Worm (Caenorhabditis elegans) whole organism, late embryonic: ENCODE data around the gene H23N18.5.

ENCODE experiments used
- C08G9.2 ChIP-seq: sonication (generic microtip); optimal IDR thresholded peaks from 2 replicates; lab custom pipeline; 2016; ENCODE audit warnings: mild to moderate bottlenecking, missing genetic modification characterization, moderate library complexity, missing compliant biosample characterization
- F13H6.1 ChIP-seq: sonication (generic microtip); optimal IDR thresholded peaks from 2 replicates; lab custom pipeline; 2016; ENCODE audit warnings: missing genetic modification characterization, missing compliant biosample characterization
- K02D7.2 ChIP-seq: sonication (generic microtip); optimal IDR thresholded peaks from 2 replicates; lab custom pipeline; 2017; ENCODE audit warnings: mild to moderate bottlenecking, missing genetic modification characterization, missing compliant biosample characterization
- ahr-1 ChIP-seq: sonication (generic microtip); optimal IDR thresholded peaks from 2 replicates; lab custom pipeline; 2016; ENCODE audit warnings: missing genetic modification characterization, missing compliant biosample characterization
- ama-1 ChIP-seq: fragments of 150-350 bp; optimal IDR thresholded peaks from 2 replicates; lab custom pipeline; 2014
- ceh-14 ChIP-seq: sonication (generic microtip); optimal IDR thresholded peaks from 2 replicates; lab custom pipeline; 2016; ENCODE audit warnings: missing genotype, missing genetic modification characterization, missing compliant biosample characterization
- ceh-2 ChIP-seq: sonication (generic microtip); optimal IDR thresholded peaks from 2 replicates; lab custom pipeline; 2016; ENCODE audit warnings: missing genotype, missing genetic modification characterization, missing compliant biosample characterization
- ceh-24 ChIP-seq: sonication (generic microtip); optimal IDR thresholded peaks from 2 replicates; lab custom pipeline; 2016; ENCODE audit warnings: mild to moderate bottlenecking, missing genetic modification characterization, missing compliant biosample characterization
- ceh-30 ChIP-seq: fragments of 150-350 bp; optimal IDR thresholded peaks from 2 replicates; lab custom pipeline; 2014; ENCODE audit warnings: missing biosample characterization, missing genetic modification characterization
- ceh-31 ChIP-seq: sonication (generic microtip); optimal IDR thresholded peaks from 2 replicates; lab custom pipeline; 2016; ENCODE audit warnings: missing genetic modification characterization, missing compliant biosample characterization
- ceh-48 ChIP-seq: sonication (generic microtip); optimal IDR thresholded peaks from 2 replicates; lab custom pipeline; 2016; ENCODE audit warnings: missing genetic modification characterization, inconsistent platforms, missing compliant biosample characterization
- elt-4 ChIP-seq: sonication (generic microtip); optimal IDR thresholded peaks from 2 replicates; lab custom pipeline; 2016; ENCODE audit warnings: missing genetic modification characterization, missing compliant biosample characterization
- ets-4 ChIP-seq: sonication (generic microtip); optimal IDR thresholded peaks from 2 replicates; lab custom pipeline; 2016; ENCODE audit warnings: missing genetic modification characterization, missing compliant biosample characterization
- fax-1 ChIP-seq: sonication (generic microtip); optimal IDR thresholded peaks from 2 replicates; lab custom pipeline; 2016; ENCODE audit warnings: missing genotype, missing genetic modification characterization, missing compliant biosample characterization
- gmeb-2 ChIP-seq: sonication (generic microtip); optimal IDR thresholded peaks from 2 replicates; lab custom pipeline; 2016; ENCODE audit warnings: missing genetic modification characterization, inconsistent platforms, missing compliant biosample characterization
- hlh-13 ChIP-seq: fragments of 200-800 bp; sonication (Bioruptor generic); optimal IDR thresholded peaks from 2 replicates; lab custom pipeline; 2018; ENCODE audit warnings: mild to moderate bottlenecking, missing genetic modification characterization, missing compliant biosample characterization
- hlh-8 ChIP-seq: sonication (generic microtip); optimal IDR thresholded peaks from 2 replicates; lab custom pipeline; 2016; ENCODE audit warnings: missing genotype, missing genetic modification characterization, missing compliant biosample characterization
- mec-3 ChIP-seq: sonication (generic microtip); optimal IDR thresholded peaks from 2 replicates; lab custom pipeline; 2016; ENCODE audit warnings: borderline replicate concordance, missing genetic modification characterization, missing compliant biosample characterization
- nfya-1 ChIP-seq: sonication (generic microtip); optimal IDR thresholded peaks from 2 replicates; lab custom pipeline; 2017; ENCODE audit warnings: missing genetic modification characterization, mild to moderate bottlenecking, missing compliant biosample characterization, antibody characterized with exemption, moderate library complexity
- nhr-232 ChIP-seq: sonication (generic microtip); optimal IDR thresholded peaks from 2 replicates; lab custom pipeline; 2016; ENCODE audit warnings: missing genetic modification characterization, missing compliant biosample characterization
- npax-4 ChIP-seq: sonication (generic microtip); optimal IDR thresholded peaks from 2 replicates; lab custom pipeline; 2016; ENCODE audit warnings: missing genetic modification characterization, missing compliant biosample characterization
- odd-2 ChIP-seq: sonication (generic microtip); optimal IDR thresholded peaks from 2 replicates; lab custom pipeline; 2017; ENCODE audit warnings: antibody characterized with exemption, mild to moderate bottlenecking, missing genetic modification characterization, missing compliant biosample characterization
- pag-3 ChIP-seq: sonication (generic microtip); optimal IDR thresholded peaks from 2 replicates; lab custom pipeline; 2016; ENCODE audit warnings: missing compliant biosample characterization, missing genetic modification characterization, borderline replicate concordance
- pat-9 ChIP-seq: fragments of 200-800 bp; sonication (Bioruptor generic); optimal IDR thresholded peaks from 2 replicates; lab custom pipeline; 2018; ENCODE audit warnings: mild to moderate bottlenecking, missing genetic modification characterization, moderate library complexity, missing compliant biosample characterization
- pha-4 ChIP-seq: fragments of 150-350 bp; optimal IDR thresholded peaks from 2 replicates; lab custom pipeline; 2018; ENCODE audit warnings: missing biosample characterization, missing genetic modification reagents, missing genetic modification characterization
- pqm-1 ChIP-seq: sonication (generic microtip); optimal IDR thresholded peaks from 2 replicates; lab custom pipeline; 2016; ENCODE audit warnings: missing genetic modification characterization, missing compliant biosample characterization
- ref-2 ChIP-seq: sonication (generic microtip); optimal IDR thresholded peaks from 2 replicates; lab custom pipeline; 2016; ENCODE audit warnings: missing genetic modification characterization, missing compliant biosample characterization
- rnt-1 ChIP-seq: sonication (generic microtip); optimal IDR thresholded peaks from 2 replicates; lab custom pipeline; 2016; ENCODE audit warnings: missing genetic modification characterization, missing compliant biosample characterization
- sox-4 ChIP-seq: sonication (generic microtip); optimal IDR thresholded peaks from 2 replicates; lab custom pipeline; 2017; ENCODE audit warnings: mild to moderate bottlenecking, missing genetic modification characterization, inconsistent platforms, missing compliant biosample characterization
- ttx-3 ChIP-seq: sonication (generic microtip); optimal IDR thresholded peaks from 2 replicates; lab custom pipeline; 2016; ENCODE audit warnings: missing genetic modification reagents, missing genetic modification characterization, missing compliant biosample characterization
- unc-3 ChIP-seq, 2 experiments: fragments of 200-800 bp in 1 of 2; sonication (Bioruptor generic) in 1 of 2; sonication (generic microtip) in 1 of 2; conservative IDR thresholded peaks in 1 of 2; optimal IDR thresholded peaks in 1 of 2; 2 replicates each; pipeline versions ENCODE4 v1.3.6 to Lab custom; 2016 to 2022; ENCODE audit warnings: missing compliant biosample characterization in 2 of 2, missing genetic modification characterization in 2 of 2, missing genetic modification reagents in 1 of 2
- unc-42 ChIP-seq: sonication (generic microtip); optimal IDR thresholded peaks from 2 replicates; lab custom pipeline; 2016; ENCODE audit warnings: missing genotype, missing genetic modification characterization, missing compliant biosample characterization
- unc-86 ChIP-seq: sonication (generic microtip); optimal IDR thresholded peaks from 2 replicates; lab custom pipeline; 2016; ENCODE audit warnings: missing genetic modification characterization, missing compliant biosample characterization

Gene H23N18.5

ce11 chrV:4934406-4934805 is 22.2 kb upstream of the H23N18.5 start, which contains the start of gene catp-2:
Gene catp-2, plus strand, starts transcription at chrV:4934706.
- TF ChIP-seq ref-2 (no peak), ceh-14 (tag; lab: Kevin White, UChicago) (no peak), ceh-24 (tag; lab: Kevin White, UChicago) (no peak), hlh-13 (GFP tag; lab: Kevin White, UChicago) (no peak), nhr-232 (tag; lab: Kevin White, UChicago) (no peak), fax-1 (tag; lab: Kevin White, UChicago) (no peak)
- TF ChIP-seq, all 69 proteins: peak for 0

ce11 chrV:4933268-4933667 is 21.1 kb upstream of the H23N18.5 start:
- no peak for TF ChIP-seq pag-3
- TF ChIP-seq ref-2: no peak
- TF ChIP-seq ama-1 (lab: Kevin White, UChicago): no peak
- TF ChIP-seq ceh-48 (tag; lab: Kevin White, UChicago): no peak
- TF ChIP-seq odd-2 (tag; lab: Kevin White, UChicago): no peak
- TF ChIP-seq pha-4 (tag; lab: Kevin White, UChicago): no peak
- TF ChIP-seq rnt-1: no peak
- no peak for TF ChIP-seq nfya-1 (tag; lab: Kevin White, UChicago)
- TF ChIP-seq, all 69 proteins: peak for 0

- TF ChIP-seq sox-4 (tag; lab: Kevin White, UChicago): no peak
- no peak for TF ChIP-seq ahr-1 (tag; lab: Kevin White, UChicago)
- TF ChIP-seq hlh-13 (GFP tag; lab: Kevin White, UChicago): no peak
- no peak for TF ChIP-seq K02D7.2 (tag; lab: Kevin White, UChicago)
- no peak for TF ChIP-seq mec-3 (tag; lab: Kevin White, UChicago)
- TF ChIP-seq F13H6.1: no peak
- no peak for TF ChIP-seq ttx-3 (tag; lab: Kevin White, UChicago)
- no peak for TF ChIP-seq pat-9 (tag; lab: Kevin White, UChicago)
- TF ChIP-seq nfya-1 (tag; lab: Kevin White, UChicago): no peak
- no peak for TF ChIP-seq hlh-8 (tag; lab: Kevin White, UChicago)
- no peak for TF ChIP-seq elt-4
- TF ChIP-seq unc-42 (tag; lab: Kevin White, UChicago): no peak
- TF ChIP-seq ceh-31 (tag; lab: Kevin White, UChicago): no peak
- no peak for TF ChIP-seq unc-86 (tag; lab: Kevin White, UChicago)
- no peak for TF ChIP-seq ets-4 (tag; lab: Kevin White, UChicago)
- no peak for TF ChIP-seq ceh-2
- no peak for TF ChIP-seq ceh-30 (tag; lab: Kevin White, UChicago)
These were observed 20.6 kb upstream of the H23N18.5 start, which contains the start of gene C02E7.10 for ce11 chrV:4932814-4933213. Gene C02E7.10, minus strand, starts transcription at chrV:4933045.

- TF ChIP-seq ref-2 (no peak), ceh-2 (no peak), ceh-14 (tag; lab: Kevin White, UChicago) (no peak), elt-4 (no peak), unc-86 (tag; lab: Kevin White, UChicago) (no peak), C08G9.2 (tag; lab: Kevin White, UChicago) (no peak), gmeb-2 (tag; lab: Kevin White, UChicago) (no peak), nhr-232 (tag; lab: Kevin White, UChicago) (no peak)
These were observed 17.7 kb upstream of the H23N18.5 start, which contains the start of gene str-205 for ce11 chrV:4929842-4930241. Gene str-205, minus strand, starts transcription at chrV:4929942.

- TF ChIP-seq ref-2 (no peak), pag-3 (no peak), unc-3 (GFP tag; conservative IDR thresholded peaks at IDR 0.05; lab: Robert Waterston, UW) (no peak), unc-3 (tag; optimal IDR thresholded peaks at IDR 0.05; lab: Kevin White, UChicago) (no peak), pqm-1 (tag; lab: Kevin White, UChicago) (no peak), npax-4 (tag; lab: Kevin White, UChicago) (no peak), hlh-8 (tag; lab: Kevin White, UChicago) (no peak)
These were observed 14.2 kb upstream of the H23N18.5 start, which contains the start of gene srh-21 for ce11 chrV:4926371-4926770. Gene srh-21, plus strand, starts transcription at chrV:4926671.
